Worm (Caenorhabditis elegans) whole organism, early embryonic: ENCODE data around the gene clc-9.
"Not testable (repeated sequence)": the region's sequence is repeated elsewhere in the genome, so short reads cannot be mapped to it uniquely, and the experiment has no call there.

Experiments
- B0310.2 ChIP-seq: sonication (generic microtip); optimal IDR thresholded peaks from 2 replicates; lab custom pipeline; 2016; ENCODE audit warnings: mild to moderate bottlenecking, missing genetic modification characterization, missing compliant biosample characterization
- F13C5.2 ChIP-seq: sonication (generic microtip); optimal IDR thresholded peaks from 2 replicates; lab custom pipeline; 2017; ENCODE audit warnings: mild to moderate bottlenecking, missing genetic modification characterization, inconsistent platforms, missing compliant biosample characterization
- aly-1 ChIP-seq: sonication (generic microtip); optimal IDR thresholded peaks from 2 replicates; lab custom pipeline; 2016; ENCODE audit warnings: missing genetic modification characterization, missing compliant biosample characterization
- ama-1 ChIP-seq: fragments of 150-350 bp; optimal IDR thresholded peaks from 2 replicates; lab custom pipeline; 2014
- ceh-13 ChIP-seq: fragments of 200-800 bp; sonication (Bioruptor generic); optimal IDR thresholded peaks from 2 replicates; lab custom pipeline; 2018; ENCODE audit warnings: mild to moderate bottlenecking, missing genetic modification characterization, missing compliant biosample characterization
- ceh-36 ChIP-seq: sonication (generic microtip); optimal IDR thresholded peaks from 2 replicates; lab custom pipeline; 2016; ENCODE audit warnings: missing genetic modification characterization, inconsistent platforms, missing compliant biosample characterization
- ets-7 ChIP-seq: sonication (generic microtip); optimal IDR thresholded peaks from 2 replicates; lab custom pipeline; 2016; ENCODE audit warnings: missing genotype, missing genetic modification characterization, missing compliant biosample characterization
- flt-1 ChIP-seq: fragments of 200-800 bp; sonication (Bioruptor generic); IDR thresholded peaks from 2 replicates; pipeline ENCODE4 v1.3.6; 2022; ENCODE audit warnings: missing genetic modification characterization, missing compliant biosample characterization
- hmbx-1 ChIP-seq: sonication (generic microtip); optimal IDR thresholded peaks from 2 replicates; lab custom pipeline; 2016; ENCODE audit warnings: mild to moderate bottlenecking, missing genetic modification characterization, missing compliant biosample characterization
- hmg-4 ChIP-seq: fragments of 200-800 bp; sonication (Bioruptor generic); optimal IDR thresholded peaks from 2 replicates; lab custom pipeline; 2018; ENCODE audit warnings: mild to moderate bottlenecking, missing genetic modification characterization, missing compliant biosample characterization
- hnd-1 ChIP-seq: sonication (generic microtip); optimal IDR thresholded peaks from 2 replicates; lab custom pipeline; 2016; ENCODE audit warnings: missing genetic modification characterization, missing compliant biosample characterization
- pes-1 ChIP-seq: fragments of 200-800 bp; sonication (Bioruptor generic); IDR thresholded peaks from 2 replicates; pipeline ENCODE4 v1.3.6; 2022; ENCODE audit warnings: missing genetic modification reagents, missing genetic modification characterization, missing compliant biosample characterization
- scrt-1 ChIP-seq: fragments of 200-800 bp; sonication (Bioruptor generic); IDR thresholded peaks from 2 replicates; pipeline ENCODE4 v1.3.6; 2022; ENCODE audit warnings: missing genetic modification characterization, missing compliant biosample characterization
- tbx-11 ChIP-seq: fragments of 200-800 bp; sonication (Bioruptor generic); IDR thresholded peaks from 2 replicates; pipeline ENCODE4 v1.3.6; 2022; ENCODE audit warnings: missing genetic modification characterization, missing compliant biosample characterization
- tbx-37 ChIP-seq: fragments of 200-800 bp; sonication (Bioruptor generic); conservative IDR thresholded peaks from 2 replicates; pipeline ENCODE4 v1.3.6; 2022; ENCODE audit warnings: missing genetic modification reagents, missing genetic modification characterization, missing compliant biosample characterization
- tra-4 ChIP-seq: sonication (generic microtip); optimal IDR thresholded peaks from 2 replicates; lab custom pipeline; 2017; ENCODE audit warnings: missing genetic modification characterization, missing compliant biosample characterization

Gene clc-9

DNA sequence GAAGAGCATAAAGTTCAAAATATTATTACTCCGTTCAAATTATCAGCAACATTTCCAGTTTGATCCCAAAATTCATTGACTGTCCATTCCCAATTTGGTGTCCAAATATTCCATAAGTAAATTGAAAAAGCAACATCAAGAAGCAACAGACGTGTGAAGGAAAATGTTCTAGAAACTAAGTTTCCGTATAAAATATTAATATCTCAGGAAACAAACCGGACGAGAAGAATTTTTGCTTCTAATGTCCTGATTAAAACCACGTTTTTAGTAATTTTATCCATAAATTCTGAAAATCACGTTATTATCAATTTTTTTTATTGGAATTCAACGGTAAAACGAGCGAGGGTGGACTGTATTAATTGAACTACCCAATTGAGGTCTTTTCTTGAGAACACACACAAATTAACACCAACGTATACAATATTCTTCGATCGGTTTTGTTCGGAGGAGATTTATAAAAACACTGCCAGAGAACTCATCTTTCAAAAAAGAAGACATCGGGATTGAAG, 34.3 kb downstream of the clc-9 start, which contains the start of gene pigq-1:
Gene pigq-1 (minus strand): TSS at position 286 of the 509 bp plus-strand sequence.
- no peak for TF ChIP-seq hmg-4 (GFP tag; lab: Kevin White, UChicago)
- TF ChIP-seq tra-4, result no peak
- TF ChIP-seq ceh-13 (GFP tag; lab: Kevin White, UChicago), result no peak
- TF ChIP-seq pes-1, result no peak
- TF ChIP-seq flt-1 (GFP tag; lab: Robert Waterston, UW), result no peak

DNA sequence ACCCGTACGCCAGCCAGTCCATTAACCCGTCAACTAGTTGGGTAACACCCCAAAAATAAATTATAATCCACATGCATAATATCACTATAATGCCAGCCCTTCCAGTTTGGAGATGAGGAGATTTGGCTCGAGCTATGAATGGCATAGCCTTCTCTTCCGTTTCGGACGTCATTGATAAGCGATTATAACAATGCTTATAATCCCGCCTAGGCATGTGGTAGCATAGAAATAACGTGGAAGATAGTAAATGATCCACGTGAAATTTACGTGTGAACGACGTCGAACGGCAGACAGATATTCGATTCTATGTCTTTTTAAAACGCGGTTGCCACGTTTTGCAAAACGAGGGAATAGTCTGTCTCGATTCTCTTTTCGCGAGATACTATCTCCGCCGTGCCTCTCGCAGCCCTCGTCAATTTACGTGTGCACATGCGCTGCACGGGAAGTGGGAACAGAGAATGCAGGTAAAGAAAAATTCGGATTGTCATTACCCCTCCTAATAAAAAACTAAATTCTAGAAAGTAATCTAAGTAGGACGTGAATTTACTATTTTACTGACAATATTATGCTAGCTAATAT, 36.1 kb downstream of the clc-9 start:
- TF ChIP-seq tbx-37 (GFP tag; lab: Robert Waterston, UW), result no peak
- TF ChIP-seq hmg-4 (GFP tag; lab: Kevin White, UChicago), result peak; percentile 31

DNA sequence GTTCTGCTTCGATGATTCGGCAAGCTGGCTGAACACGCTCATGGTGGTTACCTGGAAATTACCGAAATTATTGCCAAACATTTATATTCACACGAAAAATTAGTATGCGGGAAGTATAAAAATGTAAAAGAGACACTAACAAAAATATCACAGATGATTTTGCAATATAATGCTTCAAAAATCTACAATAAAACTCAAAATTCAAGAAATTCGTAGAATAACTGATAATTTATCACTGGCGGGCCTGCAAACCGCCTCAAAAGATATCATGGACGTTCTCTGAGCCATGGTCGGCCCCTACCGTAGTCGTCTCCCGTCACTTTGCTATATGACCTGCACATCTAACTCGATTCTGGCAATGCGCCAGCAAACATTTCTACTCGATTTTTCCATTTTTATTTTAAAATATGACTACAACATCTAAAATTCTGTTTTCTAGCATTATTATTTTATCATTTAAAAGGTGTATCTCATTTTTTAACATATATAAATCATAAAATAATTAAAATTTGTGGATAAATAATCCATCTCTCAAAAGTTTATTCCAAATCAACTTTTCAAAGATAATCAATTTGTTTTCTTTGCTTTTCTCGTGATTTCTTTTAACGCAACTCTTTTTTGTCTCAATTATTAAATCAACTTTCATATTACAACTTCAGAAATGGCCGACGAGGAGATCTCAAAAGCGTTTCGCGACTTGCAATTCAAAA, 36.9 kb downstream of the clc-9 start, which contains the start of the genes F01G4.6 and pfd-1:
Gene F01G4.6 (minus strand): TSS at position 51 of the 710 bp plus-strand sequence.
Gene pfd-1 (plus strand): TSS at position 660 of the 710 bp plus-strand sequence.
- TF ChIP-seq F13C5.2 (tag; lab: Kevin White, UChicago) (peak; percentile 62), pes-1 (peak; percentile 50; the same call in 1 of the 2 replicates), flt-1 (GFP tag; lab: Robert Waterston, UW) (0 out of 2 replicates have a peak, but pooled peaks have one; percentile 15), ceh-13 (GFP tag; lab: Kevin White, UChicago) (no peak)

DNA sequence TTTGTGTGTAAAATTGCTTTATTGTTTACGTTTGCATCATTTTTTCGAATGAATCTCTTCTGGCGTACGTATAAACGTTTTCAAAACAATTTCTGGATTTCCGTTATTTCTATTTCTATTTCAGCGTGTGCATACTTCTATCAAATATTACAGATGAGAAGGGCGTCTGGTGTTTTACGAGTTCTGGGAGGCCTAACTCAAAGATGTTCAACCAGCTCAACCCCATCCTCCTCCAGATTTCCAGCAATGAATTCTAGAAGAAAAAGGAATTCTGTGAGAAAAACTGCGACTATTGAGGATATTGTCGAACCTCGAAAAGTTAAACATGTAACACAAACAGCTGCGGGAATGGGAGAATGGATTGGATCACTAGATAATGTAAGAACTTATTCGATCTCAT, 38.1 kb downstream of the clc-9 start, which contains the start of gene C08F8.2:
Gene C08F8.2 (plus strand): TSS at position 154 of the 400 bp plus-strand sequence.
- TF ChIP-seq scrt-1 (GFP tag; lab: Robert Waterston, UW) (no peak), aly-1 (tag; lab: Kevin White, UChicago) (no peak), tbx-37 (GFP tag; lab: Robert Waterston, UW) (no peak)

DNA sequence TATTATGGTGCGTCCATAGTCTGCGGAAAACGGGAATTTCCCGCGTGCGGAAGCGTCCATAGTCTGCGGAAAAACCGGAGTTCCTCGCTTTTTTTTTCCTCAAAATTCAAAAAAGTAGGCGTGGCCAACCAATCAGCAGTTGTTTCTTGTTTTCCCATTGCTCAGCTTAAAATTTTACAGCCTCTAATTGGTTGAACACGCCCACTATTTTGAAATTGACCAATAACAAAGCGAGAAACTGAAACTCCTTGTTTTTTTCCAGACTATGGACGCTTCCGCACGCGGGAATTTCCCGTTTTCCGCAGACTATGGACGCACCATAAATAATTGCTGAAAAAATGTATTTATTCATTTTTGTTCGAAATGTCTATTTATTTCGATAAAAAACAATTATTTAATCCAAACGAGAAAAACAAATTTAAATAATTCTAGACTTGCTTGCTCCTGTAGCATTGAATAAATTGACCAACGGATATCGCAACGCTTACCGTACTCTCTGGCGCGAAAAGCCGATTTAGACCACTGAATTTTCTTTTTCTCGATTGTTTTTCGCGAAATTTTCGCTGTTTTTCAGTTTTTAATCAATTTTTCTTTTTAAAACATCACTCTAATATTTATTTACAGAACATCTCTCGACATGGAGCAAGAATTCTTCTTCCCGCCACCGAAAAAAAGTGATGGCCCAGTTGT, 41.8 kb downstream of the clc-9 start, which contains the start of gene C08F8.3:
Gene C08F8.3 (plus strand): TSS at position 620 of the 690 bp plus-strand sequence.
- TF ChIP-seq tbx-37 (GFP tag; lab: Robert Waterston, UW); flt-1 (GFP tag; lab: Robert Waterston, UW); B0310.2 (tag; lab: Kevin White, UChicago): not testable (repeated sequence)

DNA sequence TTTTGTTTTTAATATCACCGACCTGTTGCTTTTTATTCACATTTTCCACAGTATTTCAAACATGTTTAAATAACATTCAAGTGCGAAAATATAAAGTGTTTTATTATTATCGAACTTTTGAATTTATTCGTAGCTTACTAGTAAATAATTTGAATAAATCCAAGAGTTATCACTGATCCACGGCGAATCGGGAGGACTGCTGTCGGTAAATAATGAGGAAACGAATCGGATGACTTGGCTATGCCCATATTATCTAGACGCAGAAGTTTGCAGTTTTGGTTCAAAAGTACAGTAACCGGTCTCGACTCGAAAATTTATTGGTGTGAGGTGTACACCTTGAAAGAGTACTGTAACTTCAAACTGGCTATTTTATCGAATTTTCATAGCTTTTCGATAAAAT, 43.8 kb downstream of the clc-9 start:
- TF ChIP-seq tbx-11 (no peak), tra-4 (no peak), ama-1 (lab: Kevin White, UChicago) (no peak), B0310.2 (tag; lab: Kevin White, UChicago) (no peak), hmg-4 (GFP tag; lab: Kevin White, UChicago) (no peak), ceh-36 (tag; lab: Kevin White, UChicago) (no peak), F13C5.2 (tag; lab: Kevin White, UChicago) (no peak), hnd-1 (tag; lab: Kevin White, UChicago) (no peak), tbx-37 (GFP tag; lab: Robert Waterston, UW) (no peak), ets-7 (no peak), scrt-1 (GFP tag; lab: Robert Waterston, UW) (no peak), hmbx-1 (tag; lab: Kevin White, UChicago) (no peak), aly-1 (tag; lab: Kevin White, UChicago) (no peak), flt-1 (GFP tag; lab: Robert Waterston, UW) (no peak)

DNA sequence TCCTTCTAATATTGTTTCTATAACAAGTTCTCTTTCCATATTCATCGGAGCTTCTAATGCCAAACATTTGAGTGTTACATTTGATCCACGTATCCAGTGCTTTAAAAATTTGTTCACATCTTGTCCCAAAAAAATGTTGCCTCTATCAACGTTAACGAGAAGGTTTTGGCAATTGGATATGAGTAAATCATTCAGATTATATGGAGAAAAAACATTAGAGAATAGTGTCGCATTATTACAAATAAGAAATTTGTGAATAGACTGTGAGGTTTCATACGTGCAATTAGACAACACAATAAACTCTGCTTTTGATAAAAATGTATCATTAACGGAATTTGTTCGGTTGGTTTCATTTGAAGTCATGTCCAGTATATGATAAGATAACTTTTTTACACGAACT, 47.1 kb downstream of the clc-9 start, which contains the start of gene mboa-4:
Gene mboa-4 (minus strand): TSS at position 101 of the 400 bp plus-strand sequence.
- no peak for TF ChIP-seq ets-7
- no peak for TF ChIP-seq B0310.2 (tag; lab: Kevin White, UChicago)
- no peak for TF ChIP-seq hmbx-1 (tag; lab: Kevin White, UChicago)
- no peak for TF ChIP-seq tra-4
- TF ChIP-seq ceh-36 (tag; lab: Kevin White, UChicago), result no peak
- TF ChIP-seq tbx-11, result no peak

DNA sequence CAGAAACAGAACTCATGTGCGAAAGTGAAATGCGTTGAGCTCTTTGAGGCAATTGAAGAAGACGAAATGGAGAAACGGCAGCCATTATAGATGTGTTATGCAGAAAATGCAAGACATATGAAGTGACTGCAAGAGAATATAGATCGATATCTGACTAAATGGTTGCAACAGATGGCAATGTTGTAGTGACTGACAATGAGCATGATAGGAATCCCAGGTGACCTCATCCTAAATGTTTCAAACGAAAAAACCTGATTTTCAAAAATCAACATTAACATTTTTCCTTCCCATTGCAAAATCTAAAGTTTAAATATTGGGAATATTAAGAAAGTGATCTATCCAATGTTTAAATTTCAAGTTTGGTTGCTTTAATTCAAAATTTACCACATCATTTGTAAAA, 48.0 kb downstream of the clc-9 start, which contains the start of gene C08F8.15:
Gene C08F8.15 (minus strand): TSS at position 101 of the 400 bp plus-strand sequence.
- TF ChIP-seq ceh-36 (tag; lab: Kevin White, UChicago) (no peak), ama-1 (lab: Kevin White, UChicago) (no peak), F13C5.2 (tag; lab: Kevin White, UChicago) (no peak), B0310.2 (tag; lab: Kevin White, UChicago) (no peak), flt-1 (GFP tag; lab: Robert Waterston, UW) (no peak), pes-1 (no peak)
